Fruit fly (Drosophila melanogaster) whole organism, wandering third instar larva: Measurements from ENCODE around the gene CG4962.

ENCODE experiments used
- CG32264 ChIP-seq: fragments of 200-800 bp; sonication (Bioruptor generic); optimal IDR thresholded peaks from 2 replicates; lab custom pipeline; 2016; ENCODE audit warnings: missing biosample characterization, missing genetic modification characterization
- CrebA ChIP-seq: fragments of 200-800 bp; sonication (Bioruptor generic); optimal IDR thresholded peaks from 2 replicates; lab custom pipeline; 2016; ENCODE audit warnings: missing biosample characterization, mild to moderate bottlenecking, missing genetic modification characterization, borderline replicate concordance
- Dfd ChIP-seq: fragments of >200 bp; optimal IDR thresholded peaks from 2 replicates; lab custom pipeline; 2017; ENCODE audit warnings: missing biosample characterization, missing genetic modification characterization
- GATAd ChIP-seq: sonication (Bioruptor generic); optimal IDR thresholded peaks from 2 replicates; lab custom pipeline; 2016; ENCODE audit warnings: missing biosample characterization, missing genetic modification characterization
- HLH106 ChIP-seq: fragments of 200-800 bp; optimal IDR thresholded peaks from 3 replicates; lab custom pipeline; 2019; ENCODE audit warnings: missing biosample characterization, mild to moderate bottlenecking, missing genetic modification characterization, moderate library complexity
- Hnf4 ChIP-seq: fragments of 200-800 bp; sonication (Bioruptor generic); optimal IDR thresholded peaks from 2 replicates; lab custom pipeline; 2016; ENCODE audit warnings: missing biosample characterization, mild to moderate bottlenecking, missing genetic modification characterization
- Hr83 ChIP-seq: fragments of 200-300 bp; sonication (Bioruptor generic); optimal IDR thresholded peaks from 2 replicates; lab custom pipeline; 2016; ENCODE audit warnings: missing biosample characterization, mild to moderate bottlenecking, missing genetic modification characterization, moderate library complexity; ENCODE audit not compliant: poor library complexity, severe bottlenecking
- Myc ChIP-seq: fragments of >200 bp; optimal IDR thresholded peaks from 2 replicates; lab custom pipeline; 2017
- OdsH ChIP-seq: fragments of 200-800 bp; sonication (Bioruptor generic); optimal IDR thresholded peaks from 2 replicates; lab custom pipeline; 2016; ENCODE audit warnings: missing biosample characterization, mild to moderate bottlenecking, missing genetic modification characterization
- Rel ChIP-seq, 2 experiments: fragments of 200-800 bp; sonication (Bioruptor generic) in 1 of 2; optimal IDR thresholded peaks; 2 replicates in 1 of 2; 3 replicates in 1 of 2; lab custom pipeline; 2016 to 2019; ENCODE audit warnings: mild to moderate bottlenecking in 2 of 2, missing biosample characterization in 2 of 2, missing genetic modification characterization in 2 of 2, moderate library complexity in 1 of 2
- Sp1 ChIP-seq: fragments of 200-800 bp; sonication (Bioruptor generic); optimal IDR thresholded peaks from 3 replicates; lab custom pipeline; 2019; ENCODE audit warnings: missing biosample characterization, mild to moderate bottlenecking, missing genetic modification characterization, moderate library complexity
- br ChIP-seq: fragments of 200-800 bp; sonication (Bioruptor generic); optimal IDR thresholded peaks from 2 replicates; lab custom pipeline; 2016; ENCODE audit warnings: missing biosample characterization, missing genetic modification characterization
- brk ChIP-seq: fragments of 200-800 bp; sonication (Bioruptor generic); optimal IDR thresholded peaks from 2 replicates; lab custom pipeline; 2016; ENCODE audit warnings: missing biosample characterization, mild to moderate bottlenecking, missing genetic modification characterization
- dmrt93B ChIP-seq: fragments of 200-800 bp; sonication (Bioruptor generic); optimal IDR thresholded peaks from 2 replicates; lab custom pipeline; 2018; ENCODE audit warnings: missing biosample characterization, mild to moderate bottlenecking, missing genetic modification characterization
- dsf ChIP-seq: sonication (Bioruptor generic); optimal IDR thresholded peaks from 2 replicates; lab custom pipeline; 2016; ENCODE audit warnings: missing biosample characterization, missing genetic modification characterization, borderline replicate concordance
- ey ChIP-seq: fragments of 200-800 bp; sonication (Bioruptor generic); optimal IDR thresholded peaks from 2 replicates; lab custom pipeline; 2016; ENCODE audit warnings: missing biosample characterization, missing genetic modification characterization
- foxo ChIP-seq, 2 experiments: fragments of 200-800 bp; sonication (Bioruptor generic); optimal IDR thresholded peaks; 2 replicates in 1 of 2; 3 replicates in 1 of 2; lab custom pipeline; 2016 to 2017; ENCODE audit warnings: missing biosample characterization in 2 of 2, missing genetic modification characterization in 2 of 2
- fru ChIP-seq: fragments of 200-800 bp; sonication (Bioruptor generic); optimal IDR thresholded peaks from 3 replicates; lab custom pipeline; 2016; ENCODE audit warnings: missing biosample characterization, mild to moderate bottlenecking, missing genetic modification characterization
- h ChIP-seq: fragments of 200-800 bp; sonication (Bioruptor generic); optimal IDR thresholded peaks from 3 replicates; lab custom pipeline; 2016; ENCODE audit warnings: missing biosample characterization, mild to moderate bottlenecking, missing genetic modification characterization
- lola ChIP-seq: fragments of >200 bp; optimal IDR thresholded peaks from 2 replicates; lab custom pipeline; 2017; ENCODE audit warnings: missing biosample characterization, missing genetic modification characterization
- sage ChIP-seq: fragments of 200-800 bp; sonication (Bioruptor generic); optimal IDR thresholded peaks from 2 replicates; lab custom pipeline; 2016; ENCODE audit warnings: missing biosample characterization, mild to moderate bottlenecking, missing genetic modification characterization
- sv ChIP-seq: fragments of 200-800 bp; sonication (Bioruptor generic); optimal IDR thresholded peaks from 3 replicates; lab custom pipeline; 2016; ENCODE audit warnings: missing biosample characterization, missing genetic modification characterization
- tai ChIP-seq: sonication (Bioruptor generic); optimal IDR thresholded peaks from 2 replicates; lab custom pipeline; 2016; ENCODE audit warnings: missing biosample characterization, missing genetic modification characterization
- usp ChIP-seq: fragments of >200 bp; optimal IDR thresholded peaks from 2 replicates; lab custom pipeline; 2017; ENCODE audit warnings: missing biosample characterization, missing genetic modification characterization

The CG4962 gene

dm6 chr3L:16261505-16261904, 33.8 kb downstream of the CG4962 start, which contains the start of gene CG34247:
TSS of gene CG34247 (minus strand) at chr3L:16261605.
- no peak for TF ChIP-seq CrebA (GFP tag; lab: Kevin White, UChicago)
- TF ChIP-seq sv (GFP tag; lab: Kevin White, UChicago): no peak
- TF ChIP-seq OdsH (GFP tag; lab: Kevin White, UChicago): no peak
- TF ChIP-seq h: no peak
- TF ChIP-seq Dfd: no peak
- no peak for TF ChIP-seq fru
- TF ChIP-seq lola (GFP tag; lab: Kevin White, UChicago): no peak

DNA sequence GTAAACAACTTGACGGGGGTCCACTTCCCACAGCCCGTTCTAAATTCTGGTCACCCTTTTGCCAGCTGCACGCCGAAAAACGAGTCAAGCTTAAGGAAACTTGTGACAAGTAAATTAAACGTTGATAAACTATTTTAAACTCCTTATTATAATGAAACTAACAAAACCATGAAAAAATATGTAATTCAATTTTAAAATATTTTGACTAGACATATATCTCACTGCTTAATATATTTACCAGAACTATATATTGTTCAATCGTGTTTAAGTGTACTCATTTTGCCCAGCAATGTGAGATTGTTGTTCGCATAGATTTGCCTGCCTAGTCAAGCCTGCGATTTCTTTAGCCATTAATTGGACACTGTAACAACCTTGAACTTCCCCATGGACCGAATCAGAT, 35.8 kb downstream of the CG4962 start, which contains the start of gene CG13053:
Gene CG13053 (minus strand): TSS at position 171 of the 400 bp plus-strand sequence.
- TF ChIP-seq CG32264: no peak
- no peak for TF ChIP-seq foxo (GFP tag; optimal IDR thresholded peaks at IDR 0.05; lab: Kevin White, UChicago)
- no peak for TF ChIP-seq GATAd (GFP tag; lab: Kevin White, UChicago)
- TF ChIP-seq brk (GFP tag; lab: Kevin White, UChicago): no peak
- no peak for TF ChIP-seq h
- TF ChIP-seq br (GFP tag; lab: Kevin White, UChicago): no peak
- no peak for TF ChIP-seq Sp1 (GFP tag; lab: Kevin White, UChicago)
- no peak for TF ChIP-seq sage (GFP tag; lab: Kevin White, UChicago)

DNA sequence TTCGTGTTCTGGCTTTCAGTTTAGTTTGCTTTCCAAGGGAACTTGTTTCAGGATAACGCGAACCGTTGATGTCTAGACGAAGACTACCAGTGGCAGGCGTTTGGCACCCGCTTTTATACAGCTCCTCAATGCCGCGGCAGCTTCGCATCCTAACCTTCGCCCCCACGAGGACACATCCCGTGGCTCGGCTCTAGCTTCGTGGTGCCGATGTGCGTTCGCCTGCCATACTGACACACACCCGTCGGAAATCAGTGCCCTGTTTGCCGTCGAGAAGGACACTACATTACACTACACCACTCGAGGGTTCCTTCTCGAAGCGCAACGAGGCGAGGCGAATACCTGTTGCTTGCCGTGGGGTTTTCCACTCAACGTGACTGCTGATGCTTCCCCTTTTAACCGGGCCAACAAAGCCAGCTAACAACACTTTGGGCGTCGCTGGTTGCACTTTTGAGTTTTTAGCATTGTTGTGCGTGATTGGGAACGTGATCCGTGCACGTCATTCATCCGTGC, 38.2 kb downstream of the CG4962 start, which contains the start of gene CG13054:
Gene CG13054 (minus strand): TSS at position 74 of the 510 bp plus-strand sequence.
- no peak for TF ChIP-seq Myc (lab: Kevin White, UChicago)
- no peak for TF ChIP-seq lola (GFP tag; lab: Kevin White, UChicago)

DNA sequence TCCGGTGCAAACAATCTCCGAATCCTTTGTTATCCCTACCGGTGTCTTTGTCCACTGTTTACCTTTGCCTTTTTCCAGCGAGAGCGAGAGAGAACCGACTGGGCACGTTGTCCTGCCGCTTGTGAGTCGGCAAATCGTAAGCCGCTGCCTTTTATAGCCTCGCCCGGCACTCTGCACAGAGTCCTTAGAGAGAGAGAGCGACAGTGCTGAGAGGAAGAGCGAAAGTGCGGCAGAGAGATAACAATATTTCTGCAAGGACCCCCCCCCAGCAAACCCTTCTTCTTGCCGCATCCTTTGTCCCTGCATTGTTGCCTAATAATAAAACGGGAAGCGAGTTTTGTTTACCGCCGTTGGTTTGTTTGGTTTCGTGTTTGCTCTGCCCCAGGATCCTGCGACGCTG, 43.1 kb downstream of the CG4962 start, which contains the start of gene CG13055:
Gene CG13055 (minus strand): TSS at position 101 of the 400 bp plus-strand sequence.
- no peak for TF ChIP-seq dmrt93B
- TF ChIP-seq Hr83 (GFP tag; lab: Kevin White, UChicago): no peak
- no peak for TF ChIP-seq GATAd (GFP tag; lab: Kevin White, UChicago)
- TF ChIP-seq OdsH (GFP tag; lab: Kevin White, UChicago): no peak
- TF ChIP-seq ey (GFP tag; lab: Kevin White, UChicago): no peak
- no peak for TF ChIP-seq lola (GFP tag; lab: Kevin White, UChicago)
- TF ChIP-seq sage (GFP tag; lab: Kevin White, UChicago): no peak
- TF ChIP-seq h: no peak
- no peak for TF ChIP-seq Hnf4
- TF ChIP-seq Rel (GFP tag; optimal IDR thresholded peaks at IDR 0.05; lab: Kevin White, UChicago): no peak
- TF ChIP-seq Rel (tag; optimal IDR thresholded peaks at IDR 0.05; lab: Kevin White, UChicago): no peak
- no peak for TF ChIP-seq HLH106 (tag; lab: Kevin White, UChicago)
- no peak for TF ChIP-seq sv (GFP tag; lab: Kevin White, UChicago)
- no peak for TF ChIP-seq Sp1 (GFP tag; lab: Kevin White, UChicago)
- no peak for TF ChIP-seq Dfd
- TF ChIP-seq foxo (GFP tag; optimal IDR thresholded peaks at IDR 0.05; lab: Kevin White, UChicago): no peak
- no peak for TF ChIP-seq usp
- TF ChIP-seq CG32264: no peak
- TF ChIP-seq dsf (GFP tag; lab: Kevin White, UChicago): no peak
- no peak for TF ChIP-seq tai (GFP tag; lab: Kevin White, UChicago)
